Fruit fly (Drosophila melanogaster) whole organism: Measurements from ENCODE around the gene CG6055.

Experiments used
- CG8478 ChIP-seq: fragments of >200 bp; optimal IDR thresholded peaks from 2 replicates; lab custom pipeline; 2018; ENCODE audit warnings: inconsistent platforms
- Dll ChIP-seq: fragments of >200 bp; optimal IDR thresholded peaks from 2 replicates; lab custom pipeline; 2017
- EcR ChIP-seq, 2 experiments: fragments of >200 bp; optimal IDR thresholded peaks; 2 replicates each; lab custom pipeline; 2017; ENCODE audit warnings: missing biosample characterization in 2 of 2, missing genetic modification characterization in 2 of 2, missing genetic modification reagents in 2 of 2
- pan ChIP-seq: fragments of >200 bp; optimal IDR thresholded peaks from 2 replicates; lab custom pipeline; 2017
- psq ChIP-seq: fragments of >200 bp; optimal IDR thresholded peaks from 2 replicates; lab custom pipeline; 2017
- usp ChIP-seq: fragments of >200 bp; optimal IDR thresholded peaks from 2 replicates; lab custom pipeline; 2017; ENCODE audit warnings: missing biosample characterization, missing genetic modification characterization, mixed read lengths

Gene CG6055

DNA sequence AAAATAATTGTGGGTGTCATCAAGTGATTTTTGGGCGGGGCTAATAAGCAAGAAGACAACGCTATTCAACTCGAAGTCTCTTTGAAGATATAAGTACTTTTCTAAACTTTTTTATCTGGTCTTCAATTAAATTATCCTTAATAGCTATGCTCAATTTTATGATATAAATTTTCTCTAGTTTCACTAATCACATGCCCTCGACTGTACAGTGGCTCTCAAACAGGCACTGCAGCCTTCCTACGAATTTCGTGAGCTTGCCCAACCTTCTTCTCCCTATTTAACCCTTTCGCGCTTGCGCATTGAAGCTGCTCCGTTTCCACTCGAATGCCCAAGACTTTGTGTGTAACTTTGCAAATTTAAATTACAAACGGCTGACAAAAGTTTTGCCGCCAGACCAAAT is 39.6 kb downstream of the CG6055 start:
- TF ChIP-seq CG8478 (no peak), EcR (GFP tag; optimal IDR thresholded peaks at IDR 0.05; lab: Kevin White, UChicago) (no peak), psq (lab: Kevin White, UChicago) (no peak), pan (lab: Kevin White, UChicago) (no peak), Dll (no peak), usp (GFP tag; lab: Kevin White, UChicago) (no peak)

DNA sequence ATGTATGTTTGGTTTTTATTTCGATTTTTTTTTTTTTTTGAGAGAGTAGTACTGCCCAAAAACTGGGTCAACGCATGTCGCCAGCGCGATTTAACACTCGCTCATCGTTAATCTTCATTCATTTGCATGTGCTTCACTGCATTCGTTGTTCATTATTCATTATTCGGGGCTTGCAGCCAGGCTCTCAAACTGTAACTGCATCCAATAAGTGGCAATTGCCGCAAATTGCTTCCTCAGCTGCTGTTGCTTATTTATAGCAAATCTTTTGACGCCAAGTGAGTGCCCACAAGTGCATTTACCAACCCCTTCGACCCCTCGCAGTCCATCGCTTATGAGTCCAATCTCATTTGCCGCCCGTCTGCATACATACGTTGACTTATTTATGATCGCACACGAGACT is 41.1 kb downstream of the CG6055 start:
- TF ChIP-seq EcR (GFP tag; optimal IDR thresholded peaks at IDR 0.05; lab: Kevin White, UChicago) (no peak), Dll (no peak), pan (lab: Kevin White, UChicago) (no peak), usp (GFP tag; lab: Kevin White, UChicago) (no peak), CG8478 (no peak), psq (lab: Kevin White, UChicago) (no peak)

DNA sequence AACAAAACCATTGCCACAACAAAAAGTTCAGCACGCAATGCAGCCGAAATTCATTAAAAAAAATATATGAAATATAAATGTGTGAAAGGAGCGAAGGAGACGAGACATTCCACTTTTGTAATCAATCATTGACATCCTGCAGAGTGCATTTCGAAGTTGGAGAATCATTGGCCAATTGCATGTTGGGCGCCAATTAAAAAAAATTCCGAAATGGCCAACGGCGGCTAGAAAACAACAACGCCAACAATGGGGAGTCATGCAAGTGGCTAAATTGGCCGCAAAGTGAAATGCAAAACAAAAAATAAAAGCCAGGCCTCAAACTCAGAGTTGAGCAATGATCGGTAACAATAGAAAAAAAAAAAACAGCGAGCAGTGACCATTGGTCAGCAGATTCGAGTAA is 42.1 kb downstream of the CG6055 start:
- no peak for TF ChIP-seq Dll
- no peak for TF ChIP-seq usp (GFP tag; lab: Kevin White, UChicago)
- no peak for TF ChIP-seq pan (lab: Kevin White, UChicago)
- TF ChIP-seq CG8478: no peak
- no peak for TF ChIP-seq psq (lab: Kevin White, UChicago)
- TF ChIP-seq EcR (GFP tag; optimal IDR thresholded peaks at IDR 0.05; lab: Kevin White, UChicago): no peak

DNA sequence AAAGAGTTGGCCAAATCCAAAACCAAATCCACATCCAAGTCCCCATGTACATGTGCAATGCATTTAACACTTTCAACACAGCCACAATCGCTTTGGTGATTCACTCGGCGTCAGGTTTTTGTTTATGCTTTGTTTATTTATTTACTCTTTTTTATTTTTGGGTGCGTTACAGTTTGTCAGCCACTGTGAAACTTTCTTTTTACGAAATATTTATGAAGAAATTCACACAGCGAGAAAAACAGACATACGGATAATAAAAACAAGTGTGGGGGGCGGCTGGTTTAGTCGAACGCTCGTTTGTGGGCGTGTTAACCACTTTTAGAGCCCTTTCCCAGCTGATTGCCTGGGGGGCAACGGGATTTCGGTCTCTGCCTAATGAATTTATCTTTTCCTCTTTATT is 42.5 kb downstream of the CG6055 start:
- no peak for TF ChIP-seq Dll
- no peak for TF ChIP-seq CG8478
- no peak for TF ChIP-seq EcR (GFP tag; optimal IDR thresholded peaks at IDR 0.05; lab: Kevin White, UChicago)
- TF ChIP-seq usp (GFP tag; lab: Kevin White, UChicago): no peak
- TF ChIP-seq psq (lab: Kevin White, UChicago): no peak
- no peak for TF ChIP-seq pan (lab: Kevin White, UChicago)

DNA sequence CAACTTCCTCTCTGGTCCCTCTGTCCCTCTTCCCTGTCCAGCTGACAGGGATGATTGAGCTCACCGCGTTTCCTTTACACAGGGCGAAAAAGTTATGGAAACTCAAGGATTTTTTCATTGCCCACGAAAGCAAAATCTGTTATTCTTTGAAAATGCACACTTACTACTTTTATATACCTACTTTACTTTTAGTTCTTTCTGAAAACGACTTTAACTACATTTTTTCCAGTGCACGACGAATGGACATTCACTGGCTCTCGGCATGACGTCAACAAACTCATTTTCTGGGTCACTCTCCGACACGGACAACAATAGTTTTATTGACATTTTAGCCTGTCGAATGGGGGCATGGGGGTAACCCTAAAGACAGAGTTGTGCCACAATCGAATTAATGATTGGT is 46.5 kb downstream of the CG6055 start:
- TF ChIP-seq Dll (no peak), psq (lab: Kevin White, UChicago) (no peak), usp (GFP tag; lab: Kevin White, UChicago) (no peak), CG8478 (no peak), EcR (GFP tag; optimal IDR thresholded peaks at IDR 0.05; lab: Kevin White, UChicago) (no peak), pan (lab: Kevin White, UChicago) (no peak)

DNA sequence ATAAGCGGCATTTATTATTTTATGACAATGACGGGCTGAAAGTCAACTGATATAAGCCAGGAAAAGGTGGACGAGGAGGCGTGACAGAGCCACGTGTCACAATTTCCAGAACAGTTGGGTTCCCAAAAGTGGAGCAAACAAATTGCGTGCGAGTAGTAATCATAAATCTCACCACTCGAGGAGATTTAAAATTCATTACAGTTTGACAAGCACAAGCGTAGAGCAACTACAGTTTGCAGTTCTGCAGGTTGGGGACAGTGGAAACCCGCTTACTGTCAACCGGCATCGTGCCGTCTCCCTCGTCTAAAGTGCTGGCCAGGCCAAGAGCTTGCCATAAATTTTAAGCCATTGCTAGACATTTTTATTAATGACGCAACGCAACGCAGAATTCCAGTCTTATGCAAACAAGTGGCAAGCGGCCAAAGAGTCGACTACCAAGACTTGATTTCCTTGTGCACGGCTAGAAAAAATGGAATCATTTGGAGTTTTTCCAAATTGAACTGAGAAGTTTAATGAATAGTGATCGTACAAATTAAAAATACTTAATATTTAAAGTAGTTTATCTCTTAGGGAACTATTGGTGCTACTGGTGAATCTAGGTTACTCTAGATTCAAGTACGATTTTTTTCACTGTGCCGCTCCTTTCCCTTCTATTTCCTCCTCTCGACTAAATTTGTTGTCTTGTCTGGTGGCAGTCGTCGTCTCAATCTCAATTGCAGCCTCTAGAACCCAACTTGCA is 47.1 kb downstream of the CG6055 start:
- TF ChIP-seq EcR (GFP tag; optimal IDR thresholded peaks at IDR 0.05; lab: Kevin White, UChicago) (no peak), Dll (no peak), pan (lab: Kevin White, UChicago) (no peak), usp (GFP tag; lab: Kevin White, UChicago) (no peak), CG8478 (no peak), psq (lab: Kevin White, UChicago) (no peak)

DNA sequence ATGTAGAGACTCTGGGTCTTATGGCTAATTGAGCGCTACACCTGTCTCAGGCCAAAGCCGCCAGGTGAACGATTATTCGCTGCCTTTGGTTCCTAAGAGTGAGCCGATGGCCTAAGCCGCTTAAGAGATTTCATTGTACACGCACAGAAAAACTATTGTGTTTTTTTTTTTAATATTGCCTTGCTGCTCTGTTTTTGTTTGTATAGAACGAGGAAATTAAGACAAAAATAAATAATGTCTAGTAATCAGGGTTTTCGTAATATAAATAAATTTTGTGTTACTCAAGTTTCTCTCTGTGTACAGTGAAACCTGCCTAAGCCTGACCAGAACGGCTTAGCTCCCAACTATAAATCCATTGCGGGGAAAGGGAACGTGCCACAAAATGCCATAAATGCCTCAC is 49.1 kb downstream of the CG6055 start:
- TF ChIP-seq usp (GFP tag; lab: Kevin White, UChicago) (no peak), pan (lab: Kevin White, UChicago) (no peak), CG8478 (no peak), psq (lab: Kevin White, UChicago) (no peak), EcR (GFP tag; optimal IDR thresholded peaks at IDR 0.05; lab: Kevin White, UChicago) (no peak), Dll (no peak)

DNA sequence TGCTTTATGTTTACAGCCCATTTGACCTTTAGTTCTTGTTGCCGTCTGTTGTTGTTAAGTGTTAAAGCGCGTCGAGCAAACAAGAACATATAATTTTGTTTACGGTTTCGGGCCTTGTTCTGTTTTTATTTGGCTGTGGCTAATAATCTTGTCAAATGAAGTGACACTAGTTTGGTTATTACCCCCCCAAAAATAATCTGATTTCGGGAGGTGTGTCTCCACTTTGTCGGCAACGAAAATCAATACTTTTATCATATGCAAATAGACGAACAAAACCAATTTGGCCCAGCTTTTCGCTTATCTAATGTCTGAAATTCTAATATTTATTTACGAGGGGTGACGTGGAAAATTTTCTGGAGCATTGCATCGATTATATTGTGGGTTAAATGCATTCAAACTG is 52.6 kb downstream of the CG6055 start:
- TF ChIP-seq Dll (no peak), EcR (GFP tag; optimal IDR thresholded peaks at IDR 0.05; lab: Kevin White, UChicago) (no peak), usp (GFP tag; lab: Kevin White, UChicago) (no peak), CG8478 (no peak), pan (lab: Kevin White, UChicago) (no peak), psq (lab: Kevin White, UChicago) (no peak)

DNA sequence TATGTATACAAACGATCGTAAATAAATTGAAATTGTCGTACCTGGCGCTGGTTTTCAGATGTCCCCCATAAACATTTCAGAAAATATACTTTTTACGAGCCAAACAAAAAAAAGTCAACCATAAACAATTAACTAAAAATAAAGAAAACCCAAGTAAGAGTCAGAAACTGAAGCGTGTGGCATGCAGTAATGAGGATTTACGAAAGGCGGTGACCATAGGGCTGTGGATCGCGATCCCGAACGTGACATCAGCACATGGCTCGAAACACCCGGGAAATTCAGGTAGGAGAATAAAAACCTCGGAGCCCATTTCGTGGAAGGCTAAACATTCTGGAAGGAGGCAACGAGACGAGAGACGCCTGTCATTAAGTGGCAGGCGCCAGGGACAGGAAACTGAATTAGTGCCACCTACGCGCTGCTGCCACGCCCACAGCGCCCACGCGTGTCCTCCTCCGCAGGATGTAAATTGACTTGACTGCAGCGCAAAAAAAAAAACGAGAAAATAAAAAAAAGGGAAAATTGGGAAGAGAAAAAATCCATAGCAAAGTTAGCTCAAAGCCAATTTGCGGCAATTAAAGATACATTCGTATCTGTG is 53.3 kb downstream of the CG6055 start:
- TF ChIP-seq CG8478 (no peak), usp (GFP tag; lab: Kevin White, UChicago) (no peak)

DNA sequence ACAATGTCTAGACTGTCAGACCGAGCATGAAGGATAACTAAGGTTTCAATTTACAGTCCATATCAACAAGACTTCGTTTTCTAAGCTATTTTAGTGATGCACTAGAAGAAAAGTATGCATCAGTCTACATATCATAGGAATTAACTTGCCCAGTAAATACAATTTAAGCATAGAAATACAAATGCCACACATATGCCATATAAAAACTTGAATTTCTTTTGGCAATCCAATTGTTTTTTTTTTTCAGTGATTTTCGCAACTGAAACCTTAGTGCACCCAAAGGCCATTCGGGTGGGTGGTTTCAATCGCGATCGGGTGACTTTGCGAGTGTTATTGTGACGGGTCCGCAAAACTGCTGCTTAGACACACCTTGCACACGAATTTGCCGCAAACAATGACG is 54.2 kb downstream of the CG6055 start:
- no peak for TF ChIP-seq psq (lab: Kevin White, UChicago)

DNA sequence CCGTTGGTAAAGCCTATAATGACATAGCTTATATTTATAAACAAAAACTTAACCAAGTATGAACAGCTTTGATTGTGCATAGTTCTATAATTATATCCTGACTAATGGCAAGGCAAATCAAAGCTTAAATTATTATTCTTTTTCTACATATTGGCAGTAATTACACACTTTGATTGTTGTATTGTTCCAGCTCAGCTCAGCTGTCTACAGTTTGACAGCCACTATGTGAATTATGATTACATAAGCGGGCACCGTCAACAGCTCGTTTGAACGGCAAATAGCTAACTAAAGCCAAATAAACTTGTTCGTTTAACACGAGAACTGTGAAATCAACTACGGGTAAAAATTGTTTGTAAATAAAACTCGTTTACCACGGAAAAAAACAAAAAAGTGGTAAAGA is 55.3 kb downstream of the CG6055 start:
- TF ChIP-seq psq (lab: Kevin White, UChicago): no peak
- no peak for TF ChIP-seq EcR (GFP tag; optimal IDR thresholded peaks at IDR 0.05; lab: Kevin White, UChicago)
- no peak for TF ChIP-seq CG8478
- TF ChIP-seq pan (lab: Kevin White, UChicago): no peak
- no peak for TF ChIP-seq usp (GFP tag; lab: Kevin White, UChicago)
- TF ChIP-seq Dll: no peak
